Fruit fly (Drosophila melanogaster): Measurements from ENCODE around the gene Naa40.
A peak's percentile ranks its signal among the peaks of the same experiment; 100 is the strongest.

Gene Naa40

dm6 chr3R:29758129-29758733 lies 33.5 kb upstream of the Naa40 start (continued):
- TF ChIP-seq CG11504 (tag; optimal IDR thresholded peaks at IDR 0.05) (peak; percentile 31), CG7963 (GFP tag; IDR thresholded peaks at IDR 0.05; ENCODE audit: partially characterized antibody) (no peak), Kr (GFP tag; optimal IDR thresholded peaks at IDR 0.05) (no peak), row (GFP tag; IDR thresholded peaks at IDR 0.05) (peak; percentile 53), slbo (GFP tag; IDR thresholded peaks at IDR 0.05) (peak; percentile 43), CG13123 (GFP tag; optimal IDR thresholded peaks at IDR 0.05) (no peak), dan (GFP tag; IDR thresholded peaks at IDR 0.05) (0 out of 2 replicates have a peak, but pooled peaks have one; percentile 4), CG16863 (GFP tag; optimal IDR thresholded peaks at IDR 0.05) (no peak), CG30403 (GFP tag; optimal IDR thresholded peaks at IDR 0.05) (peak; percentile 31), CG4730 (GFP tag; IDR thresholded peaks at IDR 0.05) (no peak), sna (GFP tag; IDR thresholded peaks at IDR 0.05; ENCODE audit: partially characterized antibody) (no peak), Nf-YB (GFP tag; optimal IDR thresholded peaks at IDR 0.05) (no peak), NK7.1 (GFP tag; optimal IDR thresholded peaks at IDR 0.05) (no peak), tll (GFP tag; optimal IDR thresholded peaks at IDR 0.05) (no peak), CG14667 (GFP tag; IDR thresholded peaks at IDR 0.05) (no peak), Bdp1 (GFP tag; optimal IDR thresholded peaks at IDR 0.05) (no peak), HmgD (GFP tag; optimal IDR thresholded peaks at IDR 0.05) (no peak), CG34422 (GFP tag; IDR thresholded peaks at IDR 0.05) (no peak), CG11456 (GFP tag; IDR thresholded peaks at IDR 0.05) (0 out of 3 replicates have a peak, but pooled peaks have one; percentile 17), Awh (GFP tag; IDR thresholded peaks at IDR 0.05) (no peak), Sox102F (GFP tag; optimal IDR thresholded peaks at IDR 0.05) (peak; percentile 26), chn (GFP tag; optimal IDR thresholded peaks at IDR 0.05) (no peak), Oaz (GFP tag; IDR thresholded peaks at IDR 0.05) (0 out of 2 replicates have a peak, but pooled peaks have one; percentile 25), CG4328 (GFP tag; optimal IDR thresholded peaks at IDR 0.05) (no peak), CG3281 (GFP tag; optimal IDR thresholded peaks at IDR 0.05) (no peak), CG31441 (GFP tag; IDR thresholded peaks at IDR 0.05) (no peak), CG14965 (GFP tag; optimal IDR thresholded peaks at IDR 0.05; ENCODE audit: borderline replicate concordance) (no peak), prd (optimal IDR thresholded peaks at IDR 0.05) (no peak), prd (GFP tag; IDR thresholded peaks at IDR 0.05) (0 out of 3 replicates have a peak, but pooled peaks have one; percentile 20), ham (GFP tag; IDR thresholded peaks at IDR 0.05) (no peak), CG3726 (GFP tag; IDR thresholded peaks at IDR 0.05) (no peak), CG6689 (GFP tag; IDR thresholded peaks at IDR 0.05) (no peak), CG1603 (tag; optimal IDR thresholded peaks at IDR 0.05) (peak; percentile 22), gsb (GFP tag; IDR thresholded peaks at IDR 0.05) (no peak), chinmo (GFP tag; IDR thresholded peaks at IDR 0.05; ENCODE audit: partially characterized antibody) (no peak), CG9727 (GFP tag; optimal IDR thresholded peaks at IDR 0.05) (no peak), CG43689 (GFP tag; IDR thresholded peaks at IDR 0.05) (no peak), CkIIα-i1 (GFP tag; IDR thresholded peaks at IDR 0.05) (no peak), HLH3B (GFP tag; IDR thresholded peaks at IDR 0.05) (peak; percentile 22; the same call in 1 of the 2 replicates), Oli (tag; optimal IDR thresholded peaks at IDR 0.05) (no peak), BtbVII (GFP tag; optimal IDR thresholded peaks at IDR 0.05) (no peak), wor (GFP tag; IDR thresholded peaks at IDR 0.05) (no peak), CG14050 (GFP tag; IDR thresholded peaks at IDR 0.05) (no peak), zfh2 (GFP tag; optimal IDR thresholded peaks at IDR 0.05) (no peak), her (GFP tag; optimal IDR thresholded peaks at IDR 0.05) (no peak), dmrt99B (tag; optimal IDR thresholded peaks at IDR 0.05) (peak; percentile 11), Dref (GFP tag; IDR thresholded peaks at IDR 0.05) (0 out of 2 replicates have a peak, but pooled peaks have one; percentile 18), peb (GFP tag; IDR thresholded peaks at IDR 0.05) (no peak), Six4 (GFP tag; optimal IDR thresholded peaks at IDR 0.05) (no peak), CG7839 (tag; optimal IDR thresholded peaks at IDR 0.05) (peak; percentile 33)
